Worm (Caenorhabditis elegans): ENCODE results near the gene ngn-1.

Gene ngn-1

DNA sequence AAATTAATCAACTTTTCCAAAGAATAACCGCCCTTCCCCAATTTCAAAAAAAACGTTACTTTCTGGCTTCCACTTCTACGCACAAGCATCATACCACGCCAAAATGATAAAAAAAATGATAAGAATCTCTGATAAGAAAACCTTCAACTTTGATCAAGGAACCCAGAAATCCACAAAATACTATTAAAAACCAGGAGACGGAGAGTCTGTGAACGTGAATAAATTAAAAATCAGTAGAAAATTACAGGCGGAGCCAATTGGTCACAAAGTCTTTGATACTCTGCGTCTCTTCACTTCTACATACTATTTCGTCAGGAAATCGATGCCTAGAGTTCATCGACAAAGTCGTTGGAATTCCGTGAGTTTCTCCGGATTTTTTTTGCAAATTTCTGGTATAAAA, 9.5 kb downstream of the ngn-1 start, which contains the start of gene smf-3:
Gene smf-3 (plus strand): TSS at position 259 of the 400 bp plus-strand sequence.
- TF ChIP-seq med-1 (GFP tag; optimal IDR thresholded peaks at IDR 0.05; ENCODE audit: insufficient read depth) (no peak), klf-2 (GFP tag; conservative IDR thresholded peaks at IDR 0.05) (no peak), cog-1 (tag; optimal IDR thresholded peaks at IDR 0.05) (no peak), ztf-23 (GFP tag; IDR thresholded peaks at IDR 0.05) (no peak), flt-1 (GFP tag; IDR thresholded peaks at IDR 0.05) (no peak), T22C8.4 (GFP tag; IDR thresholded peaks at IDR 0.05) (no peak), tab-1 (GFP tag; IDR thresholded peaks at IDR 0.05) (no peak), ztf-29 (GFP tag; IDR thresholded peaks at IDR 0.05) (no peak), ref-1 (GFP tag; conservative IDR thresholded peaks at IDR 0.05) (no peak)

ce11 chrIV:2616853-2617252, 11.2 kb downstream of the ngn-1 start:
- no peak for TF ChIP-seq klf-2 (GFP tag; conservative IDR thresholded peaks at IDR 0.05)
- TF ChIP-seq T22C8.4 (GFP tag; IDR thresholded peaks at IDR 0.05), result peak; percentile 69; the same call in 1 of the 2 replicates

DNA sequence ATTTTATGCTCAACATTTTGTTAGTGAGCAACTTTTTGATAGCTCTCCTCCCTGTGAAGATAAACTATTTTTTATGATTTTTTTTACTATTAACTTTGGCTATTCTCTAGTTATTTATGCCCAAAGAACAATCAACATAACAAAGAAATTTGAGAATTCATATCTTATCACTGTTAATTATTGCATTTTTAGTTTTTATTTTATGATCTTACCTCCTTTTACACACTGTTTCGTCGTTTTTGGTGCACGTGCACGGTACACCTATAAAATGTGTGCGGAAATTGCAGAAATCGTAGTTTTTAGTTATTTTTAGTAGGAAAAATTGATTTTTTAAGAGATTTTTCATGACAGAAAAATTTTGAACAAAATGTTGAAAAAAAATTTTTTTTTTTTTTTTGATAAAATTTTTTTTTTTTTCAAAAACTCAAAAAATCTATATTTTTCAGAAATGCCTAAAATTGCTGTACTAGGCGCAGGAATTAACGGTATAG, 14.3 kb downstream of the ngn-1 start, which contains the start of gene daao-1:
Gene daao-1 (plus strand): TSS at position 441 of the 491 bp plus-strand sequence.
- TF ChIP-seq T22C8.4 (GFP tag; IDR thresholded peaks at IDR 0.05) (no peak), cog-1 (tag; optimal IDR thresholded peaks at IDR 0.05) (no peak), ref-1 (GFP tag; conservative IDR thresholded peaks at IDR 0.05) (no peak), med-1 (GFP tag; optimal IDR thresholded peaks at IDR 0.05; ENCODE audit: insufficient read depth) (no peak), ztf-29 (GFP tag; IDR thresholded peaks at IDR 0.05) (no peak), tab-1 (GFP tag; IDR thresholded peaks at IDR 0.05) (no peak), klf-2 (GFP tag; conservative IDR thresholded peaks at IDR 0.05) (no peak), flt-1 (GFP tag; IDR thresholded peaks at IDR 0.05) (no peak), ztf-23 (GFP tag; IDR thresholded peaks at IDR 0.05) (no peak)

ce11 chrIV:2613011-2613503, 15.0 kb downstream of the ngn-1 start, which contains the start of gene Y69A2AR.28:
TSS of gene Y69A2AR.28 (minus strand) at chrIV:2613061.
- TF ChIP-seq T22C8.4 (GFP tag; IDR thresholded peaks at IDR 0.05) (no peak), cog-1 (tag; optimal IDR thresholded peaks at IDR 0.05) (no peak), ztf-29 (GFP tag; IDR thresholded peaks at IDR 0.05) (no peak), ref-1 (GFP tag; conservative IDR thresholded peaks at IDR 0.05) (no peak), ztf-23 (GFP tag; IDR thresholded peaks at IDR 0.05) (no peak), med-1 (GFP tag; optimal IDR thresholded peaks at IDR 0.05; ENCODE audit: insufficient read depth) (no peak), klf-2 (GFP tag; conservative IDR thresholded peaks at IDR 0.05) (no peak), flt-1 (GFP tag; IDR thresholded peaks at IDR 0.05) (no peak), tab-1 (GFP tag; IDR thresholded peaks at IDR 0.05) (no peak)

ce11 chrIV:2610974-2611373, 17.1 kb downstream of the ngn-1 start:
- TF ChIP-seq ztf-23 (GFP tag; IDR thresholded peaks at IDR 0.05), result no peak
- peak; percentile 28; the same call in 1 of the 2 replicates for TF ChIP-seq T22C8.4 (GFP tag; IDR thresholded peaks at IDR 0.05)

ce11 chrIV:2610409-2610808, 17.7 kb downstream of the ngn-1 start, which contains the start of gene Y69A2AR.32:
TSS of gene Y69A2AR.32 (plus strand) at chrIV:2610436.
- TF ChIP-seq klf-2 (GFP tag; conservative IDR thresholded peaks at IDR 0.05) (no peak), flt-1 (GFP tag; IDR thresholded peaks at IDR 0.05) (no peak), ref-1 (GFP tag; conservative IDR thresholded peaks at IDR 0.05) (no peak), ztf-29 (GFP tag; IDR thresholded peaks at IDR 0.05) (no peak), tab-1 (GFP tag; IDR thresholded peaks at IDR 0.05) (no peak), ztf-23 (GFP tag; IDR thresholded peaks at IDR 0.05) (no peak), T22C8.4 (GFP tag; IDR thresholded peaks at IDR 0.05) (no peak), cog-1 (tag; optimal IDR thresholded peaks at IDR 0.05) (no peak), med-1 (GFP tag; optimal IDR thresholded peaks at IDR 0.05; ENCODE audit: insufficient read depth) (no peak)

DNA sequence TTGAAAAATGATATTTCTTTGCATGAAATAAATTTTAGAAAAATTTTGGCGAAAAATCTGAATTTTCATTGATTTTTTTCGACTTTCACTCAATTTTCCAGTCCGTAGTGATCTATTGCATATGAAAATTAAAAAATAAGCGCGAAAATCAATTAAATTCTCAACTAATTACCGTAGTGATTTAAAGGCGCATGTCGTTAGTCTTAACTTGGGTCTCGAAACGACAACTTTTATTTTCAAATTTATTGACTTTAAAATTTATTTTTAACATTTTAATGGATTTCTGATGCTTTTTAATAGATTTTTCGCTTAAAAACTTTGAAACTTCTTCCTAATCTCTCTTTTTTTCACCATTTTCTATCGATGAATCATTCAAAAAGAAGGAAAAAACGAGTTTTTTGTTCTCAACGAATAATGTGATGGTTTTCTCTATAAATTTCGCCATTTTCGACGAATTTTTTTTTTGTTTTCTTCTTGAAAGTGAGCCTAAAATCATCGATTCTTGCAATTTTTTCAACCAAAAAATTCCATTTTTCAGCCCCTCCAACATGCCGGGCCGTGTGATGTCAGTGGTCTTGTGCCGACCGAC, 20.5 kb downstream of the ngn-1 start, which contains the start of gene vamp-7:
Gene vamp-7 (plus strand): TSS at position 539 of the 589 bp plus-strand sequence.
- TF ChIP-seq med-1 (GFP tag; optimal IDR thresholded peaks at IDR 0.05; ENCODE audit: insufficient read depth) (no peak), klf-2 (GFP tag; conservative IDR thresholded peaks at IDR 0.05) (no peak)

DNA sequence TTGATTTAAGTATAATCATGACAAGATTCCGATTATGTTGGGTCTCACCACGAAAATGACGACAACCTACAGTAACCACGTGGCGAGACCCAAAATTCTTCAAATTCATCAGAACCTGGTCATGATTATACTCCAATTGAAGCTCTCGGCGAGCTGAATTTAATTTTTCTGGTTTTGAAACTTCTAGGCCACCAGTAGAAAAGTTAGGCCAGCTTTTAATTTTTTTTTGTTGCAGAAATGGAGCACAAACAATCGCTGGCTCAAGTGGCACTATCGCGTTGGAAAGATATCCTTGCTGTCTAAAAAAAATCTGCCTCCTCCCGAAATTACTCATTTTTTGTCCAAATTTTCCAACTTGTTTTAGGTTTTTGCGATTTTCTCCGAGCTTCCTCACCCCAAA, 21.5 kb downstream of the ngn-1 start:
- TF ChIP-seq ref-1 (GFP tag; conservative IDR thresholded peaks at IDR 0.05) (no peak), ztf-23 (GFP tag; IDR thresholded peaks at IDR 0.05) (no peak), cog-1 (tag; optimal IDR thresholded peaks at IDR 0.05) (no peak), klf-2 (GFP tag; conservative IDR thresholded peaks at IDR 0.05) (no peak), ztf-29 (GFP tag; IDR thresholded peaks at IDR 0.05) (no peak), flt-1 (GFP tag; IDR thresholded peaks at IDR 0.05) (no peak)

DNA sequence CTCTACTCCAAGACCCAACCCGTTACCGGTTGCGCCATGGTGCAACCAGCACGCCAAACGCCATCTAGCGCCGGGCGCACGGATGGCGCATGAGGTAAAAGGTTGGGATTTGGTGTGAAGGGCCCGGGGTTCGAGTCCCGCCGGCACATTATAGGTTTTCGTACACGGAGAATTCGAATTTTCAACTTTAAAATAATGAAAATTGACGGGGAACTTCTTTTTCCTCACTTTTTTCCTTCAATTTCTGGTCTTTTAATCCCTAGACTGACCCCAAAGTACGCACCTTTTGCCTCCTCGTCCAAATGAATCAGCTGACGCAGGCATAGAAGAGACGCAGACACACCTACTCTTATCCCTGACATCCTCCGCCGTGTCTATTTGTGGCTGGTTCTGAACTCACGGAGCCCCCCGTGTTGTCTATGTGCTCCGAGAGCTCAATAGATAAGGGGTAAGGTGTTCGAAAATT, 24.5 kb downstream of the ngn-1 start:
- TF ChIP-seq cog-1 (tag; optimal IDR thresholded peaks at IDR 0.05) (no peak), klf-2 (GFP tag; conservative IDR thresholded peaks at IDR 0.05) (no peak), ref-1 (GFP tag; conservative IDR thresholded peaks at IDR 0.05) (no peak), flt-1 (GFP tag; IDR thresholded peaks at IDR 0.05) (no peak), T22C8.4 (GFP tag; IDR thresholded peaks at IDR 0.05) (no peak), ztf-29 (GFP tag; IDR thresholded peaks at IDR 0.05) (no peak), tab-1 (GFP tag; IDR thresholded peaks at IDR 0.05) (no peak), med-1 (GFP tag; optimal IDR thresholded peaks at IDR 0.05; ENCODE audit: insufficient read depth) (no peak), ztf-23 (GFP tag; IDR thresholded peaks at IDR 0.05) (no peak)

- TF ChIP-seq ref-1 (GFP tag; conservative IDR thresholded peaks at IDR 0.05) (no peak), klf-2 (GFP tag; conservative IDR thresholded peaks at IDR 0.05) (no peak), flt-1 (GFP tag; IDR thresholded peaks at IDR 0.05) (no peak), ztf-23 (GFP tag; IDR thresholded peaks at IDR 0.05) (no peak), tab-1 (GFP tag; IDR thresholded peaks at IDR 0.05) (no peak), ztf-29 (GFP tag; IDR thresholded peaks at IDR 0.05) (no peak), cog-1 (tag; optimal IDR thresholded peaks at IDR 0.05) (no peak), T22C8.4 (GFP tag; IDR thresholded peaks at IDR 0.05) (no peak), med-1 (GFP tag; optimal IDR thresholded peaks at IDR 0.05; ENCODE audit: insufficient read depth) (no peak)
Observed at ce11 chrIV:2602862-2603189, 25.2 kb downstream of the ngn-1 start.

All from whole organism, midembryonic.